Worm (Caenorhabditis elegans) whole organism, mixed stage, embryonic: ENCODE measurements around the gene F42G10.1.

Experiments
- elt-3 ChIP-seq: fragments of 150-350 bp; optimal IDR thresholded peaks from 2 replicates; lab custom pipeline; 2014; ENCODE audit warnings: missing biosample characterization, missing genetic modification characterization
- lin-32 ChIP-seq: fragments of 200-800 bp; sonication (Bioruptor generic); optimal IDR thresholded peaks from 2 replicates; lab custom pipeline; 2018; ENCODE audit warnings: mild to moderate bottlenecking, missing genetic modification characterization, missing compliant biosample characterization
- lsy-2 ChIP-seq: fragments of 150-350 bp; optimal IDR thresholded peaks from 2 replicates; lab custom pipeline; 2014; ENCODE audit warnings: missing biosample characterization, missing genetic modification characterization
- mab-5 ChIP-seq: fragments of 150-350 bp; optimal IDR thresholded peaks from 2 replicates; lab custom pipeline; 2014; ENCODE audit warnings: missing biosample characterization, missing genetic modification characterization
- nhr-12 ChIP-seq: fragments of 150-350 bp; optimal IDR thresholded peaks from 2 replicates; lab custom pipeline; 2014; ENCODE audit warnings: missing biosample characterization, missing genetic modification characterization
- nhr-28 ChIP-seq: fragments of 150-350 bp; optimal IDR thresholded peaks from 2 replicates; lab custom pipeline; 2014; ENCODE audit warnings: missing biosample characterization, missing genetic modification characterization
- pha-4 ChIP-seq: fragments of 150-350 bp; optimal IDR thresholded peaks from 2 replicates; lab custom pipeline; 2018; ENCODE audit warnings: missing biosample characterization, missing genetic modification reagents, missing genetic modification characterization
- unc-39 ChIP-seq: fragments of 150-350 bp; optimal IDR thresholded peaks from 2 replicates; lab custom pipeline; 2014; ENCODE audit warnings: missing biosample characterization, missing genetic modification characterization
- unc-62 ChIP-seq: fragments of 150-350 bp; optimal IDR thresholded peaks from 2 replicates; lab custom pipeline; 2014; ENCODE audit warnings: missing biosample characterization, missing genetic modification reagents, missing genetic modification characterization
- zip-8 ChIP-seq: fragments of 150-350 bp; optimal IDR thresholded peaks from 2 replicates; lab custom pipeline; 2014; ENCODE audit warnings: missing biosample characterization, missing genetic modification characterization
- ztf-11 ChIP-seq: fragments of 150-350 bp; optimal IDR thresholded peaks from 2 replicates; lab custom pipeline; 2014; ENCODE audit warnings: missing biosample characterization, missing genetic modification characterization

- TF ChIP-seq unc-62 (no peak), ztf-11 (tag; lab: Kevin White, UChicago) (no peak), nhr-28 (tag; lab: Kevin White, UChicago) (no peak), elt-3 (no peak), lsy-2 (tag; lab: Kevin White, UChicago) (no peak), pha-4 (tag; lab: Kevin White, UChicago) (no peak), mab-5 (tag; lab: Kevin White, UChicago) (no peak), lin-32 (GFP tag; lab: Kevin White, UChicago) (no peak), nhr-12 (tag; lab: Kevin White, UChicago) (no peak), unc-39 (no peak), zip-8 (no peak)
These were observed 32.4 kb upstream of the F42G10.1 start for ce11 chrX:10054410-10054800.
